Worm (Caenorhabditis elegans) whole organism, L3 larva: ENCODE data around the gene F47B8.5.

ENCODE experiments used
- R02D3.7 ChIP-seq: fragments of 150-350 bp; optimal IDR thresholded peaks from 2 replicates; lab custom pipeline; 2014; ENCODE audit warnings: missing biosample characterization, missing genetic modification characterization
- ZK546.5 ChIP-seq: sonication (generic microtip); optimal IDR thresholded peaks from 2 replicates; lab custom pipeline; 2017; ENCODE audit warnings: missing biosample characterization, missing genetic modification characterization
- ama-1 ChIP-seq: fragments of 150-350 bp; optimal IDR thresholded peaks from 2 replicates; lab custom pipeline; 2018
- ceh-16 ChIP-seq: sonication (generic microtip); optimal IDR thresholded peaks from 2 replicates; lab custom pipeline; 2017; ENCODE audit warnings: missing biosample characterization, missing genetic modification characterization
- ceh-28 ChIP-seq: fragments of 150-350 bp; optimal IDR thresholded peaks from 2 replicates; lab custom pipeline; 2014; ENCODE audit warnings: missing biosample characterization, missing genetic modification reagents, missing genetic modification characterization
- ceh-82 ChIP-seq: fragments of 150-350 bp; optimal IDR thresholded peaks from 2 replicates; lab custom pipeline; 2014; ENCODE audit warnings: missing biosample characterization, missing genetic modification characterization
- ceh-9 ChIP-seq: sonication (generic microtip); optimal IDR thresholded peaks from 2 replicates; lab custom pipeline; 2018; ENCODE audit warnings: missing biosample characterization, missing genetic modification characterization
- daf-12 ChIP-seq: fragments of 150-350 bp; optimal IDR thresholded peaks from 2 replicates; lab custom pipeline; 2014; ENCODE audit warnings: missing biosample characterization, missing genetic modification reagents, missing genetic modification characterization
- egl-27 ChIP-seq: sonication (generic microtip); optimal IDR thresholded peaks from 4 replicates; lab custom pipeline; 2017; ENCODE audit warnings: missing biosample characterization, missing genetic modification reagents, missing genetic modification characterization
- egl-5 ChIP-seq: fragments of 150-350 bp; optimal IDR thresholded peaks from 2 replicates; lab custom pipeline; 2017; ENCODE audit warnings: missing biosample characterization, missing genetic modification reagents, missing genetic modification characterization, inconsistent platforms
- elt-1 ChIP-seq: fragments of 150-350 bp; optimal IDR thresholded peaks from 2 replicates; lab custom pipeline; 2014; ENCODE audit warnings: missing biosample characterization, missing genetic modification characterization
- elt-2 ChIP-seq: sonication (generic microtip); optimal IDR thresholded peaks from 2 replicates; lab custom pipeline; 2016; ENCODE audit warnings: missing genetic modification reagents, mild to moderate bottlenecking, missing genetic modification characterization, missing compliant biosample characterization
- elt-3 ChIP-seq, 3 experiments: fragments of 150-350 bp in 1 of 3; sonication (generic microtip) in 2 of 3; optimal IDR thresholded peaks; 2 replicates in 2 of 3; 4 replicates in 1 of 3; lab custom pipeline; 2014 to 2017; ENCODE audit warnings: missing biosample characterization in 3 of 3, missing genetic modification characterization in 3 of 3
- hmg-11 ChIP-seq: sonication (generic microtip); optimal IDR thresholded peaks from 2 replicates; lab custom pipeline; 2016; ENCODE audit warnings: missing genetic modification characterization, missing compliant biosample characterization
- jun-1 ChIP-seq: fragments of 150-350 bp; optimal IDR thresholded peaks from 2 replicates; lab custom pipeline; 2014; ENCODE audit warnings: missing biosample characterization, missing genetic modification reagents, missing genetic modification characterization
- lin-39 ChIP-seq: fragments of 150-350 bp; optimal IDR thresholded peaks from 2 replicates; lab custom pipeline; 2018; ENCODE audit warnings: missing biosample characterization, missing genetic modification reagents, missing genetic modification characterization
- lsy-12 ChIP-seq: sonication (generic microtip); optimal IDR thresholded peaks from 2 replicates; lab custom pipeline; 2016; ENCODE audit warnings: mild to moderate bottlenecking, missing genetic modification characterization, missing compliant biosample characterization
- mdl-1 ChIP-seq: fragments of 150-350 bp; optimal IDR thresholded peaks from 2 replicates; lab custom pipeline; 2014; ENCODE audit warnings: missing biosample characterization, missing genetic modification characterization
- mml-1 ChIP-seq: fragments of 150-350 bp; sonication (generic microtip); optimal IDR thresholded peaks from 3 replicates; lab custom pipeline; 2014; ENCODE audit warnings: missing biosample characterization, missing genetic modification characterization
- nfya-1 ChIP-seq: sonication (generic microtip); optimal IDR thresholded peaks from 2 replicates; lab custom pipeline; 2017; ENCODE audit warnings: missing genetic modification characterization, mild to moderate bottlenecking, missing compliant biosample characterization, antibody characterized with exemption, moderate library complexity; ENCODE audit not compliant: insufficient read depth
- nhr-11 ChIP-seq: fragments of 150-350 bp; optimal IDR thresholded peaks from 2 replicates; lab custom pipeline; 2014; ENCODE audit warnings: missing biosample characterization, missing genetic modification characterization
- nhr-23 ChIP-seq: fragments of 150-350 bp; optimal IDR thresholded peaks from 2 replicates; lab custom pipeline; 2014; ENCODE audit warnings: missing biosample characterization, missing genetic modification reagents, missing genetic modification characterization
- nhr-237 ChIP-seq: fragments of 150-350 bp; optimal IDR thresholded peaks from 2 replicates; lab custom pipeline; 2014; ENCODE audit warnings: missing biosample characterization, missing genetic modification characterization
- nhr-25 ChIP-seq: sonication (generic microtip); optimal IDR thresholded peaks from 2 replicates; lab custom pipeline; 2017; ENCODE audit warnings: missing biosample characterization, missing genetic modification characterization
- nhr-43 ChIP-seq: sonication (generic microtip); optimal IDR thresholded peaks from 2 replicates; lab custom pipeline; 2016; ENCODE audit warnings: mild to moderate bottlenecking, missing genetic modification characterization, missing compliant biosample characterization; ENCODE audit not compliant: poor library complexity, severe bottlenecking
- nhr-67 ChIP-seq: fragments of 150-350 bp; optimal IDR thresholded peaks from 2 replicates; lab custom pipeline; 2014; ENCODE audit warnings: missing biosample characterization, missing genetic modification characterization
- nhr-77 ChIP-seq: fragments of 150-350 bp; optimal IDR thresholded peaks from 2 replicates; lab custom pipeline; 2014; ENCODE audit warnings: missing biosample characterization, missing genetic modification characterization
- pha-4 ChIP-seq: fragments of 150-350 bp; optimal IDR thresholded peaks from 2 replicates; lab custom pipeline; 2014; ENCODE audit warnings: missing biosample characterization, missing genetic modification reagents, missing genetic modification characterization
- pqm-1 ChIP-seq: fragments of 150-350 bp; optimal IDR thresholded peaks from 2 replicates; lab custom pipeline; 2017; ENCODE audit warnings: missing biosample characterization, missing genetic modification characterization, inconsistent platforms
- sea-2 ChIP-seq: fragments of 150-350 bp; sonication (generic microtip); optimal IDR thresholded peaks from 4 replicates; lab custom pipeline; 2014; ENCODE audit warnings: missing biosample characterization, missing genetic modification reagents, missing genetic modification characterization
- skn-1 ChIP-seq: fragments of 150-350 bp; optimal IDR thresholded peaks from 2 replicates; lab custom pipeline; 2014; ENCODE audit warnings: missing biosample characterization, missing genetic modification characterization
- snpc-4 ChIP-seq: fragments of 150-350 bp; optimal IDR thresholded peaks from 2 replicates; lab custom pipeline; 2014; ENCODE audit warnings: missing biosample characterization, missing genetic modification characterization
- tbx-2 ChIP-seq: sonication (generic microtip); optimal IDR thresholded peaks from 2 replicates; lab custom pipeline; 2016; ENCODE audit warnings: mild to moderate bottlenecking, missing genetic modification characterization, missing compliant biosample characterization
- unc-39 ChIP-seq: sonication (generic microtip); optimal IDR thresholded peaks from 4 replicates; lab custom pipeline; 2017; ENCODE audit warnings: missing biosample characterization, missing genetic modification characterization
- unc-62 ChIP-seq: fragments of 150-350 bp; sonication (generic microtip); optimal IDR thresholded peaks from 4 replicates; lab custom pipeline; 2014; ENCODE audit warnings: missing biosample characterization, missing genetic modification reagents, missing genetic modification characterization
- zag-1 ChIP-seq: fragments of 150-350 bp; optimal IDR thresholded peaks from 2 replicates; lab custom pipeline; 2014; ENCODE audit warnings: missing biosample characterization, missing genetic modification characterization
- ztf-11 ChIP-seq: fragments of 150-350 bp; optimal IDR thresholded peaks from 2 replicates; lab custom pipeline; 2014; ENCODE audit warnings: missing biosample characterization, missing genetic modification characterization
- ztf-4 ChIP-seq: fragments of 150-350 bp; optimal IDR thresholded peaks from 2 replicates; lab custom pipeline; 2014; ENCODE audit warnings: missing biosample characterization, missing genetic modification characterization

Gene F47B8.5

ce11 chrV:14327776-14328175 is at the start of gene F47B8.5:
TSS of gene F47B8.5 (minus strand) at chrV:14327876.
- TF ChIP-seq elt-2 (tag; lab: Kevin White, UChicago) (no peak), jun-1 (tag; lab: Kevin White, UChicago) (no peak), nfya-1 (no peak), lsy-12 (no peak), nhr-77 (tag; lab: Kevin White, UChicago) (no peak), elt-3 (tag; optimal IDR thresholded peaks at IDR 0.05; lab: Kevin White, UChicago) (no peak), nhr-11 (no peak), nhr-43 (tag; lab: Kevin White, UChicago) (no peak), ZK546.5 (no peak), zag-1 (tag; lab: Kevin White, UChicago) (no peak), skn-1 (tag; lab: Kevin White, UChicago) (no peak), hmg-11 (tag; lab: Kevin White, UChicago) (no peak)

ce11 chrV:14372774-14373173 is 45.1 kb upstream of the F47B8.5 start, which contains the start of gene unc-39:
TSS of gene unc-39 (plus strand) at chrV:14373074.
- TF ChIP-seq mdl-1 (tag; lab: Kevin White, UChicago) (no peak), nhr-237 (tag; lab: Kevin White, UChicago) (no peak), ceh-82 (no peak), R02D3.7 (no peak), nhr-43 (tag; lab: Kevin White, UChicago) (no peak), unc-39 (tag; lab: Kevin White, UChicago) (no peak), nhr-25 (tag; lab: Kevin White, UChicago) (no peak), nhr-77 (tag; lab: Kevin White, UChicago) (no peak), mml-1 (tag; lab: Kevin White, UChicago) (no peak), elt-1 (tag; lab: Kevin White, UChicago) (no peak), ceh-9 (tag; lab: Kevin White, UChicago) (no peak), nhr-11 (no peak), unc-62 (no peak), ztf-4 (tag; lab: Kevin White, UChicago) (no peak), ZK546.5 (no peak), zag-1 (tag; lab: Kevin White, UChicago) (no peak), sea-2 (no peak), elt-2 (tag; lab: Kevin White, UChicago) (no peak), egl-5 (no peak), ceh-28 (tag; lab: Kevin White, UChicago) (no peak)

DNA sequence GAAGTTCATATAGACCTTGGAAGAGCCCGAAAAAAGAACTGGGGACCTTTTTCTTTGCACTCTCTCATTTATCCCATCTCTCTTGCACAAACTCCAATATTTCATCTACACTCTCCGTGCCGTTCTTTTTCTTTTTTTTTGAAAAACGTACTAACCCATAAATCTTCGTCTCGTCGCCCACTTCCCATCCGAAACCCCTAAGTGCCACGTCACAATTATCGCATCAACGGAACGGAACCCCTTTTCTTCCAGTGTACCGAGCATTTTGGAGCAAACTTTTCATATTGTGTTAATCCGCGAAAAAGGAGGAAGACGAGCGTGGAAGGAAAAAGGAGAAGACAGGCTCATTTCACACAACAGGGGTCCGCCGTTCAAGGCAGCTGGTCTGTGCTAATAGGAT is 41.7 kb upstream of the F47B8.5 start:
- TF ChIP-seq unc-62 (peak; percentile 51), lin-39 (tag; lab: Kevin White, UChicago) (peak; percentile 47), ama-1 (peak; percentile 53), nfya-1 (peak; percentile 43), egl-27 (tag; lab: Kevin White, UChicago) (no peak), jun-1 (tag; lab: Kevin White, UChicago) (no peak), elt-3 (tag; optimal IDR thresholded peaks at IDR 0.05; lab: Kevin White, UChicago) (no peak), elt-1 (tag; lab: Kevin White, UChicago) (no peak)

DNA sequence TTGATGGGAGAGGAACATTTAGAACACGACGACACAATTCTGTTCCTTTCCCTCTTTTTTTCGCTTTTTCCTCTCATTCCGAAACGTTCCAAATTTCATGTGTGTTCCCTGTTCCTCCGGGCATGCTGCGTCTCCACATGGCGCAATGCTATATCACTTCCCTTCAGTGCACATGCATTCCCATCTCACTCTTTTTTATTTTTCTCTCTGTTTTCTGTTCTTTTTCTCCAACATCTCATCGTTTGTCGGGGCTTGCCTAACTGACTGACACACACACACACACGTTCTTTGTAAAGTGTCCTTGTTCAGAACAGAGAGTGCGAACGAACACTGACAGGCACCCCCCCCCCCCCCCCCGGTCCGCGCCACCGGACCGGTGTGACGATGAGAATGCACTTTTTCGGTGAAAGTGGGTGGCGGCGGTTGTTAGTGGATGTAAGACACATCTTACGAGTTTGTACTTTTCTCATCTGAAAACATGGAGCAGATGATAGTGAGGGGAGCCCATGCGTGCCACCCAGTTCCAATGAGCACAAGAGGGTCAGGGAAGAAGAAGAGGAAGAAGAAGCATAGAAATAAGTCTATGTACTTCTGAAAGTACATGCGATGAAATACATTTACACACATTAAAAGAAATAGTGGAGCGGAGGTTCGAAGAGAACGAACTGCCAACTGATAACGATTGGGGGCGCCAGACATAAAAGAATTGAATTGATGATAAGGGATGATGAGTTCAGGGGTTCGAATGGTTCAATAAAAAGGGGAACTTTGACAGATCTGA is 40.8 kb upstream of the F47B8.5 start:
- peak; percentile 6 for TF ChIP-seq tbx-2 (tag; lab: Kevin White, UChicago)
- TF ChIP-seq nfya-1: peak; percentile 81
- TF ChIP-seq nhr-23 (tag; lab: Kevin White, UChicago): peak; percentile 89
- peak; percentile 29 for TF ChIP-seq ztf-4 (tag; lab: Kevin White, UChicago)
- no peak for TF ChIP-seq nhr-67
- TF ChIP-seq nhr-25 (tag; lab: Kevin White, UChicago): peak; percentile 77
- peak; percentile 1 for TF ChIP-seq ztf-11 (tag; lab: Kevin White, UChicago)
- TF ChIP-seq sea-2: no peak
- peak; percentile 53 for TF ChIP-seq pha-4 (tag; lab: Kevin White, UChicago)
- peak; percentile 96 for TF ChIP-seq pqm-1 (tag; lab: Kevin White, UChicago)
- peak; percentile 49 for TF ChIP-seq snpc-4
- peak; percentile 11 for TF ChIP-seq jun-1 (tag; lab: Kevin White, UChicago)
- no peak for TF ChIP-seq lin-39 (tag; lab: Kevin White, UChicago)
- peak; percentile 81 for TF ChIP-seq daf-12
- peak; percentile 73 for TF ChIP-seq elt-2 (tag; lab: Kevin White, UChicago)
- TF ChIP-seq hmg-11 (tag; lab: Kevin White, UChicago): peak; percentile 95
- peak; percentile 57 for TF ChIP-seq unc-62
- TF ChIP-seq ceh-16 (tag; lab: Kevin White, UChicago): no peak
- peak; percentile 24 for TF ChIP-seq lsy-12
- TF ChIP-seq egl-5: peak; percentile 56
- peak; percentile 52 for TF ChIP-seq nhr-43 (tag; lab: Kevin White, UChicago)
- TF ChIP-seq, all 47 proteins: peak for 17
